2 worm cellular contexts compared by ENCODE assay signal in the genomic region with DNA sequence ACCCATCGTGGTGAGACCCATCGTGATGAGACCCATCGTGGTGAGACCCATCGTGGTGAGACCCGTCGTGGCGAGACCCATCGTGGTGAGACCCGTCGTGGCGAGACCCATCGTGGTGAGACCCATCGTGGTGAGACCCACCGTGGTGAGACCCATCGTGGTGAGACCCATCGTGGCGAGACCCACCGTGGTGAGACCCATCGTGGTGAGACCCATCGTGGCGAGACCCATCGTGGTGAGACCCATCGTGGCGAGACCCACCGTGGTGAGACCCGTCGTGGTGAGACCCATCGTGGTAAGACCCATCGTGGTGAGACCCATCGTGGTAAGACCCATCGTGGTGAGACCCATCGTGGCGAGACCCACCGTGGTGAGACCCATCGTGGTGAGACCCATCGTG.
TF ChIP-seq lines count a peak whose summit lies in the region.

No protein-coding gene starts in this region.

TF ChIP-seq in whole organism, L4 larva, 104 proteins besides CTCF, POLR2A, EP300 and RAD21:
- TF ChIP-seq lim-7 (GFP tag; IDR thresholded peaks at IDR 0.05; lab: Robert Waterston, UW) (0 out of 2 replicates have a peak, but pooled peaks have one; percentile 39), set-16 (GFP tag; IDR thresholded peaks at IDR 0.05; lab: Robert Waterston, UW) (peak; percentile 78)

TF ChIP-seq in whole organism, young adult, 124 proteins besides CTCF, POLR2A, EP300 and RAD21:
- TF ChIP-seq cebp-2 (GFP tag; IDR thresholded peaks at IDR 0.05; lab: Robert Waterston, UW) (0 out of 2 replicates have a peak, but pooled peaks have one; percentile 67), lin-26 (GFP tag; IDR thresholded peaks at IDR 0.05; lab: Robert Waterston, UW) (0 out of 2 replicates have a peak, but pooled peaks have one; percentile 30), egrh-3 (GFP tag; IDR thresholded peaks at IDR 0.05; lab: Robert Waterston, UW) (peak; percentile 77; the same call in 1 of the 2 replicates)
